Worm (Caenorhabditis elegans): Measurements from ENCODE around the gene Y26G10.4.

DNA sequence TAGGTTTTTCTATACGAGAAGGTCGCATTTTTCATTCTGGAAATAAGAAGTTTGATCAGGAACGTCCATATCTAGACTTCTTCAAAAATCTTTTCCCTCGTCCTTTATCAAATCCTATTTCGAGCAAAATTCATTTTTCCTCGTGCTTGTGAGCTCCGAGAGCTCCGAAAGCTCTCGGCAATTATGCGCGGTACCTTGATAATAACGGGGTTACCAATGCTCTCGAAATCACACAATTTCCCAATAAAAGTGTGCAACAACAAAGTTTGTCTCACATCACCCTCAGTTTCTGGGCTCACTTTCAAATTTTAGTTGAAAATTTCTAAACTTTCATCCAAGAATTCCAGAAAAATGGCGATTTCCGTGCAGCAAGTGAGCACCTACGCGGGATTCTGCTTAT lies 30.5 kb downstream of the Y26G10.4 start, which contains the start of gene str-89:
- TF ChIP-seq ztf-11 (tag; optimal IDR thresholded peaks at IDR 0.05) (no peak), aly-2 (tag; optimal IDR thresholded peaks at IDR 0.05) (no peak), elt-3 (tag; optimal IDR thresholded peaks at IDR 0.05) (no peak), pqm-1 (tag; optimal IDR thresholded peaks at IDR 0.05) (no peak), fkh-2 (tag; optimal IDR thresholded peaks at IDR 0.05) (no peak), ceh-28 (tag; optimal IDR thresholded peaks at IDR 0.05) (no peak), unc-62 (GFP tag; optimal IDR thresholded peaks at IDR 0.05) (no peak), nhr-12 (tag; optimal IDR thresholded peaks at IDR 0.05) (no peak), snpc-4 (tag; optimal IDR thresholded peaks at IDR 0.05) (no peak), ceh-82 (tag; optimal IDR thresholded peaks at IDR 0.05) (no peak), nhr-76 (tag; optimal IDR thresholded peaks at IDR 0.05) (no peak), lin-39 (tag; optimal IDR thresholded peaks at IDR 0.05) (no peak)

Measured in whole organism, L3 larva.